Fruit fly (Drosophila melanogaster): Measurements from ENCODE around the gene CG5421.

Gene CG5421

dm6 chr2L:12460767-12461739 lies 13.1 kb upstream of the CG5421 start (continued):
- TF ChIP-seq sc (optimal IDR thresholded peaks at IDR 0.05) (no peak), sc (GFP tag; optimal IDR thresholded peaks at IDR 0.05) (peak; percentile 13), eyg (GFP tag; optimal IDR thresholded peaks at IDR 0.05) (peak; percentile 32), peb (GFP tag; IDR thresholded peaks at IDR 0.05) (no peak), CG10321 (GFP tag; IDR thresholded peaks at IDR 0.05) (no peak), corto (GFP tag; optimal IDR thresholded peaks at IDR 0.05) (peak; percentile 61), unc-4 (GFP tag; IDR thresholded peaks at IDR 0.05; ENCODE audit: partially characterized antibody) (peak; percentile 29; the same call in 1 of the 2 replicates), Sox102F (GFP tag; optimal IDR thresholded peaks at IDR 0.05) (peak; percentile 26), CG13894 (tag; optimal IDR thresholded peaks at IDR 0.05) (peak; percentile 93), chm (GFP tag; IDR thresholded peaks at IDR 0.05) (peak; percentile 71), gsb (GFP tag; IDR thresholded peaks at IDR 0.05) (no peak), az2 (GFP tag; optimal IDR thresholded peaks at IDR 0.05) (no peak), chinmo (GFP tag; IDR thresholded peaks at IDR 0.05; ENCODE audit: partially characterized antibody) (peak; percentile 93; the same call in 2 of the 4 replicates), HLHmδ (GFP tag; optimal IDR thresholded peaks at IDR 0.05) (peak; percentile 58), PHDP (tag; optimal IDR thresholded peaks at IDR 0.05) (peak; percentile 61), trem (tag; optimal IDR thresholded peaks at IDR 0.05) (peak; percentile 9), CG11247 (GFP tag; IDR thresholded peaks at IDR 0.05) (peak; percentile 15; the same call in 1 of the 2 replicates), CG1792 (GFP tag; optimal IDR thresholded peaks at IDR 0.05) (no peak), CG10959 (GFP tag; IDR thresholded peaks at IDR 0.05) (no peak), Spps (tag; optimal IDR thresholded peaks at IDR 0.05) (no peak), Sox100B (GFP tag; optimal IDR thresholded peaks at IDR 0.05) (peak; percentile 57), CG15601 (tag; optimal IDR thresholded peaks at IDR 0.05) (peak; percentile 20), kah (GFP tag; optimal IDR thresholded peaks at IDR 0.05) (peak; percentile 78), inv (GFP tag; IDR thresholded peaks at IDR 0.05; ENCODE audit: partially characterized antibody) (peak; percentile 33; the same call in 1 of the 2 replicates), twi (tag; optimal IDR thresholded peaks at IDR 0.05) (peak; percentile 72), nerfin-1 (tag; optimal IDR thresholded peaks at IDR 0.05) (peak; percentile 92), fd96Cb (tag; optimal IDR thresholded peaks at IDR 0.05) (no peak), CG31441 (GFP tag; IDR thresholded peaks at IDR 0.05) (peak; percentile 39; the same call in 1 of the 2 replicates), Ravus (GFP tag; IDR thresholded peaks at IDR 0.05) (no peak), CG6689 (GFP tag; IDR thresholded peaks at IDR 0.05) (0 out of 2 replicates have a peak, but pooled peaks have one; percentile 15), schlank (tag; optimal IDR thresholded peaks at IDR 0.05) (peak; percentile 83), CG42726 (GFP tag; IDR thresholded peaks at IDR 0.05; ENCODE audit: partially characterized antibody) (peak; percentile 38; the same call in 1 of the 2 replicates), CG33213 (GFP tag; optimal IDR thresholded peaks at IDR 0.05) (no peak), Rfx (GFP tag; IDR thresholded peaks at IDR 0.05) (peak; percentile 62; the same call in 1 of the 2 replicates), TFAM (GFP tag; optimal IDR thresholded peaks at IDR 0.05) (no peak), lbe (GFP tag; optimal IDR thresholded peaks at IDR 0.05) (peak; percentile 81), croc (GFP tag; conservative IDR thresholded peaks at IDR 0.05) (no peak), CG3726 (GFP tag; IDR thresholded peaks at IDR 0.05) (no peak), CG18011 (GFP tag; optimal IDR thresholded peaks at IDR 0.05) (peak; percentile 88), insv (GFP tag; optimal IDR thresholded peaks at IDR 0.05) (peak in 1 of 2 experiments; percentile 68), Rx (GFP tag; IDR thresholded peaks at IDR 0.05) (no peak), Tbp (GFP tag; optimal IDR thresholded peaks at IDR 0.05) (peak; percentile 60), ash1 (GFP tag; optimal IDR thresholded peaks at IDR 0.05) (peak; percentile 48), cato (GFP tag; optimal IDR thresholded peaks at IDR 0.05; ENCODE audit: borderline replicate concordance) (no peak), CG31365 (tag; optimal IDR thresholded peaks at IDR 0.05) (peak; percentile 66), CG6813 (GFP tag; optimal IDR thresholded peaks at IDR 0.05) (peak; percentile 89), Oaz (GFP tag; IDR thresholded peaks at IDR 0.05) (no peak), CG10274 (GFP tag; optimal IDR thresholded peaks at IDR 0.05) (peak; percentile 26)

Measured in whole organism, embryonic.